Fruit fly (Drosophila melanogaster): ENCODE results near the gene CG12795.

dm6 chr2L:3461760-3462159, 9.5 kb downstream of the CG12795 start, which contains the start of gene CG3246:
- TF ChIP-seq Hr78 (GFP tag; optimal IDR thresholded peaks at IDR 0.05) (no peak), Dfd (GFP tag; optimal IDR thresholded peaks at IDR 0.05) (no peak), knrl (GFP tag; IDR thresholded peaks at IDR 0.05; ENCODE audit: partially characterized antibody) (no peak), Ada2b (GFP tag; IDR thresholded peaks at IDR 0.05) (no peak), CG17359 (tag; optimal IDR thresholded peaks at IDR 0.05) (no peak)
